Fruit fly (Drosophila melanogaster) whole organism, embryonic: Measurements from ENCODE around the gene CG10185.

ENCODE experiments used
- B-H2 ChIP-seq: fragments of 200-800 bp; sonication (Bioruptor generic); optimal IDR thresholded peaks from 2 replicates; lab custom pipeline; 2018; ENCODE audit warnings: missing biosample characterization, mild to moderate bottlenecking, missing genetic modification characterization
- Bdp1 ChIP-seq: fragments of 200-800 bp; sonication (Bioruptor generic); optimal IDR thresholded peaks from 3 replicates; lab custom pipeline; 2016; ENCODE audit warnings: missing biosample characterization, missing genetic modification characterization
- Blimp-1 ChIP-seq: fragments of 200-800 bp; sonication (Bioruptor generic); optimal IDR thresholded peaks from 3 replicates; lab custom pipeline; 2018; ENCODE audit warnings: missing biosample characterization, missing genetic modification characterization, mild to moderate bottlenecking, moderate library complexity, missing genetic modification reagents
- CG10543 ChIP-seq: fragments of 200-800 bp; sonication (Bioruptor generic); optimal IDR thresholded peaks from 3 replicates; lab custom pipeline; 2017; ENCODE audit warnings: missing biosample characterization, mild to moderate bottlenecking, missing genetic modification characterization, moderate library complexity
- CG11398 ChIP-seq: fragments of 200-800 bp; sonication (Bioruptor generic); optimal IDR thresholded peaks from 2 replicates; lab custom pipeline; 2016; ENCODE audit warnings: missing biosample characterization, missing genetic modification characterization
- CG11696 ChIP-seq: fragments of 200-800 bp; sonication (Bioruptor generic); IDR thresholded peaks from 2 replicates; pipeline ENCODE4 v1.3.6; 2022; ENCODE audit warnings: missing biosample characterization, missing genetic modification characterization
- CG1233 ChIP-seq: fragments of 200-800 bp; sonication (Bioruptor generic); optimal IDR thresholded peaks from 4 replicates; lab custom pipeline; 2018; ENCODE audit warnings: missing biosample characterization, mild to moderate bottlenecking, missing genetic modification characterization
- CG13123 ChIP-seq: fragments of 200-800 bp; sonication (Bioruptor generic); optimal IDR thresholded peaks from 2 replicates; lab custom pipeline; 2016; ENCODE audit warnings: missing biosample characterization, missing genetic modification characterization
- CG13296 ChIP-seq: fragments of 200-800 bp; sonication (Bioruptor generic); optimal IDR thresholded peaks from 3 replicates; lab custom pipeline; 2018; ENCODE audit warnings: missing biosample characterization, mild to moderate bottlenecking, missing genetic modification characterization
- CG15479 ChIP-seq: fragments of 200-800 bp; sonication (Bioruptor generic); optimal IDR thresholded peaks from 3 replicates; lab custom pipeline; 2019; ENCODE audit warnings: missing biosample characterization, mild to moderate bottlenecking, missing genetic modification characterization, moderate library complexity
- CG1603 ChIP-seq: fragments of 200-800 bp; sonication (Bioruptor generic); optimal IDR thresholded peaks from 2 replicates; lab custom pipeline; 2019; ENCODE audit warnings: missing biosample characterization, mild to moderate bottlenecking, missing genetic modification characterization, moderate library complexity
- CG18011 ChIP-seq: fragments of 200-800 bp; sonication (Bioruptor generic); optimal IDR thresholded peaks from 2 replicates; lab custom pipeline; 2017; ENCODE audit warnings: missing biosample characterization, missing genetic modification characterization, mild to moderate bottlenecking, moderate library complexity, missing genotype
- CG18764 ChIP-seq: fragments of 200-800 bp; sonication (Bioruptor generic); optimal IDR thresholded peaks from 3 replicates; lab custom pipeline; 2016; ENCODE audit warnings: missing biosample characterization, missing genetic modification characterization
- CG2120 ChIP-seq: fragments of 200-800 bp; sonication (Bioruptor generic); optimal IDR thresholded peaks from 3 replicates; lab custom pipeline; 2016; ENCODE audit warnings: missing biosample characterization, missing genetic modification characterization
- CG3065 ChIP-seq: fragments of 200-800 bp; sonication (Bioruptor generic); optimal IDR thresholded peaks from 2 replicates; lab custom pipeline; 2016; ENCODE audit warnings: missing biosample characterization, missing genetic modification characterization
- CG34422 ChIP-seq: fragments of 200-800 bp; sonication (Bioruptor generic); IDR thresholded peaks from 3 replicates; pipeline ENCODE4 v1.3.6; 2022; ENCODE audit warnings: missing biosample characterization, missing genetic modification characterization
- CG3838 ChIP-seq: fragments of 200-800 bp; sonication (Bioruptor generic); optimal IDR thresholded peaks from 3 replicates; lab custom pipeline; 2016; ENCODE audit warnings: missing biosample characterization, missing genetic modification characterization
- CG3847 ChIP-seq: fragments of 200-800 bp; sonication (Bioruptor generic); IDR thresholded peaks from 2 replicates; pipeline ENCODE4 v1.3.6; 2022; ENCODE audit warnings: missing biosample characterization, missing genetic modification characterization
- CG6254 ChIP-seq: fragments of 200-800 bp; sonication (Bioruptor generic); optimal IDR thresholded peaks from 3 replicates; lab custom pipeline; 2017; ENCODE audit warnings: mild to moderate bottlenecking, missing biosample characterization, missing genetic modification reagents, missing genetic modification characterization
- CG8281 ChIP-seq: fragments of 200-800 bp; sonication (Bioruptor generic); optimal IDR thresholded peaks from 2 replicates; lab custom pipeline; 2018; ENCODE audit warnings: missing biosample characterization, mild to moderate bottlenecking, missing genetic modification characterization, moderate library complexity
- CG9215 ChIP-seq: fragments of 200-800 bp; sonication (Bioruptor generic); IDR thresholded peaks from 2 replicates; pipeline ENCODE4 v1.3.6; 2022; ENCODE audit warnings: missing biosample characterization, missing genetic modification characterization
- Dad ChIP-seq: fragments of 200-800 bp; sonication (Bioruptor generic); optimal IDR thresholded peaks from 3 replicates; lab custom pipeline; 2016; ENCODE audit warnings: missing biosample characterization, missing genetic modification characterization
- Dref ChIP-seq: fragments of 200-800 bp; sonication (Bioruptor generic); IDR thresholded peaks from 2 replicates; pipeline ENCODE4 v1.3.6; 2022; ENCODE audit warnings: missing biosample characterization, missing genetic modification characterization
- E2f1 ChIP-seq: fragments of 200-800 bp; sonication (Bioruptor generic); IDR thresholded peaks from 2 replicates; pipeline ENCODE4 v1.3.6; 2022; ENCODE audit warnings: missing biosample characterization, missing genetic modification characterization
- Gsc ChIP-seq: fragments of 200-800 bp; sonication (Bioruptor generic); IDR thresholded peaks from 2 replicates; pipeline ENCODE4 v1.3.6; 2022; ENCODE audit warnings: missing biosample characterization, missing genetic modification characterization
- HLH54F ChIP-seq: fragments of 200-800 bp; sonication (Bioruptor generic); optimal IDR thresholded peaks from 3 replicates; lab custom pipeline; 2016; ENCODE audit warnings: missing biosample characterization, missing genetic modification characterization
- Lim3 ChIP-seq: fragments of 200-800 bp; sonication (Bioruptor generic); IDR thresholded peaks from 2 replicates; pipeline ENCODE4 v1.3.6; 2022; ENCODE audit warnings: missing biosample characterization, missing genetic modification characterization
- Mrtf ChIP-seq: fragments of 200-800 bp; sonication (Bioruptor generic); IDR thresholded peaks from 3 replicates; pipeline ENCODE4 v1.3.6; 2022; ENCODE audit warnings: missing biosample characterization, missing genetic modification characterization
- Pdp1 ChIP-seq, 2 experiments: fragments of 200-800 bp; sonication (Bioruptor generic); optimal IDR thresholded peaks; 3 replicates each; lab custom pipeline; 2016; ENCODE audit warnings: missing biosample characterization in 2 of 2, missing genetic modification characterization in 2 of 2, mild to moderate bottlenecking in 1 of 2, moderate library complexity in 1 of 2
- Usf ChIP-seq: fragments of 200-800 bp; sonication (Bioruptor generic); optimal IDR thresholded peaks from 2 replicates; lab custom pipeline; 2017; ENCODE audit warnings: missing genotype, missing biosample characterization, missing genetic modification characterization
- abd-A ChIP-seq: fragments of 200-800 bp; sonication (Bioruptor generic); optimal IDR thresholded peaks from 3 replicates; lab custom pipeline; 2019; ENCODE audit warnings: missing biosample characterization, mild to moderate bottlenecking, missing genetic modification characterization, moderate library complexity
- ato ChIP-seq: fragments of 200-800 bp; sonication (Bioruptor generic); IDR thresholded peaks from 2 replicates; pipeline ENCODE4 v1.3.6; 2022; ENCODE audit warnings: missing biosample characterization, missing genetic modification characterization; ENCODE audit not compliant: partially characterized antibody
- ci ChIP-seq: fragments of 200-800 bp; sonication (Bioruptor generic); IDR thresholded peaks from 3 replicates; pipeline ENCODE4 v1.3.6; 2022; ENCODE audit warnings: missing biosample characterization, missing genetic modification characterization
- dan ChIP-seq: fragments of 200-800 bp; sonication (Bioruptor generic); IDR thresholded peaks from 2 replicates; pipeline ENCODE4 v1.3.6; 2022; ENCODE audit warnings: missing biosample characterization, missing genetic modification characterization
- gce ChIP-seq: fragments of 200-800 bp; sonication (Bioruptor generic); IDR thresholded peaks from 3 replicates; pipeline ENCODE4 v1.3.6; 2022; ENCODE audit warnings: missing biosample characterization, missing genetic modification characterization
- gsb-n ChIP-seq: fragments of 200-800 bp; sonication (Bioruptor generic); optimal IDR thresholded peaks from 3 replicates; lab custom pipeline; 2018; ENCODE audit warnings: missing biosample characterization, mild to moderate bottlenecking, missing genetic modification characterization
- hbn ChIP-seq: fragments of 200-800 bp; sonication (Bioruptor generic); IDR thresholded peaks from 2 replicates; pipeline ENCODE4 v1.3.6; 2022; ENCODE audit warnings: missing biosample characterization, missing genetic modification characterization; ENCODE audit not compliant: partially characterized antibody
- klu ChIP-seq: fragments of 200-800 bp; sonication (Bioruptor generic); IDR thresholded peaks from 2 replicates; pipeline ENCODE4 v1.3.6; 2022; ENCODE audit warnings: missing biosample characterization, missing genetic modification characterization
- lola ChIP-seq, 3 experiments: fragments of >200 bp in 2 of 3; fragments of 200-800 bp in 1 of 3; sonication (Bioruptor generic) in 1 of 3; optimal IDR thresholded peaks; 2 replicates each; lab custom pipeline; 2017 to 2019; ENCODE audit warnings: missing biosample characterization in 3 of 3, missing genetic modification characterization in 3 of 3, mild to moderate bottlenecking in 1 of 3, moderate library complexity in 1 of 3
- maf-S ChIP-seq: fragments of 200-800 bp; sonication (Bioruptor generic); optimal IDR thresholded peaks from 2 replicates; lab custom pipeline; 2016; ENCODE audit warnings: missing biosample characterization, missing genetic modification characterization
- nmo ChIP-seq: fragments of 200-800 bp; sonication (Bioruptor generic); optimal IDR thresholded peaks from 2 replicates; lab custom pipeline; 2018; ENCODE audit warnings: missing biosample characterization, mild to moderate bottlenecking, missing genetic modification characterization, moderate library complexity
- org-1 ChIP-seq: fragments of 200-800 bp; sonication (Bioruptor generic); optimal IDR thresholded peaks from 2 replicates; lab custom pipeline; 2017; ENCODE audit warnings: missing biosample characterization, missing genetic modification characterization
- pan ChIP-seq, 4 experiments: fragments of >200 bp in 3 of 4; fragments of 200-800 bp in 1 of 4; sonication (Bioruptor generic) in 1 of 4; optimal IDR thresholded peaks in 3 of 4; IDR thresholded peaks in 1 of 4; 2 replicates each; pipeline versions ENCODE4 v1.3.6 to Lab custom; 2017 to 2022; ENCODE audit warnings: missing biosample characterization in 2 of 4, missing genetic modification characterization in 2 of 4, mixed read lengths in 1 of 4
- slou ChIP-seq: fragments of 200-800 bp; sonication (Bioruptor generic); optimal IDR thresholded peaks from 3 replicates; lab custom pipeline; 2016; ENCODE audit warnings: missing biosample characterization, missing genetic modification characterization
- slp2 ChIP-seq: fragments of 200-800 bp; sonication (Bioruptor generic); optimal IDR thresholded peaks from 2 replicates; lab custom pipeline; 2016; ENCODE audit warnings: missing biosample characterization, missing genetic modification characterization
- so ChIP-seq: fragments of 200-800 bp; sonication (Bioruptor generic); IDR thresholded peaks from 3 replicates; pipeline ENCODE4 v1.3.6; 2022; ENCODE audit warnings: missing biosample characterization, missing genetic modification characterization
- stc ChIP-seq: fragments of 200-800 bp; sonication (Bioruptor generic); IDR thresholded peaks from 2 replicates; pipeline ENCODE4 v1.3.6; 2022; ENCODE audit warnings: missing biosample characterization, missing genetic modification characterization
- stwl ChIP-seq: fragments of 200-800 bp; sonication (Bioruptor generic); optimal IDR thresholded peaks from 3 replicates; lab custom pipeline; 2018; ENCODE audit warnings: missing biosample characterization, mild to moderate bottlenecking, missing genetic modification characterization, moderate library complexity
- tio ChIP-seq: fragments of 200-800 bp; sonication (Bioruptor generic); optimal IDR thresholded peaks from 2 replicates; lab custom pipeline; 2017; ENCODE audit warnings: missing biosample characterization, missing genetic modification characterization, inconsistent platforms
- toy ChIP-seq: fragments of 200-800 bp; sonication (Bioruptor generic); IDR thresholded peaks from 2 replicates; pipeline ENCODE4 v1.3.6; 2022; ENCODE audit warnings: missing biosample characterization, missing genetic modification characterization
- wor ChIP-seq: fragments of 200-800 bp; sonication (Bioruptor generic); IDR thresholded peaks from 2 replicates; pipeline ENCODE4 v1.3.6; 2022; ENCODE audit warnings: missing biosample characterization, missing genetic modification characterization

CG10185 gene

dm6 chr3R:16049369-16049768 lies 18.0 kb downstream of the CG10185 start, which contains the start of the genes IKKbeta and CG5013 (continued):
- TF ChIP-seq dan (GFP tag; lab: Robert Waterston, UW) (no peak), Gsc (no peak), Usf (GFP tag; lab: Kevin White, UChicago) (no peak), Dref (peak; percentile 75), CG11398 (GFP tag; lab: Kevin White, UChicago) (peak; percentile 21), toy (GFP tag; lab: Robert Waterston, UW) (no peak), CG1603 (peak; percentile 73), Pdp1 (GFP tag; optimal IDR thresholded peaks at IDR 0.05; lab: Kevin White, UChicago) (peak; percentile 47 to 71), CG2120 (GFP tag; lab: Kevin White, UChicago) (peak; percentile 68), wor (GFP tag; lab: Robert Waterston, UW) (no peak), CG34422 (GFP tag; lab: Robert Waterston, UW) (0 out of 3 replicates have a peak, but pooled peaks have one; percentile 36), Dad (peak; percentile 44), maf-S (peak; percentile 15), CG3838 (GFP tag; lab: Kevin White, UChicago) (no peak), lola (GFP tag; optimal IDR thresholded peaks at IDR 0.05; lab: Kevin White, UChicago) (peak in 1 of 3 experiments; percentile 26), stc (GFP tag; lab: Robert Waterston, UW) (no peak), slou (GFP tag; lab: Kevin White, UChicago) (peak; percentile 38), B-H2 (GFP tag; lab: Kevin White, UChicago) (no peak), abd-A (tag; lab: Kevin White, UChicago) (no peak), CG13296 (GFP tag; lab: Kevin White, UChicago) (no peak), slp2 (GFP tag; lab: Kevin White, UChicago) (peak; percentile 7), Lim3 (GFP tag; lab: Robert Waterston, UW) (no peak), nmo (peak; percentile 83), klu (GFP tag; lab: Robert Waterston, UW) (peak; percentile 31; the same call in 1 of the 2 replicates), CG8281 (no peak), CG10543 (GFP tag; lab: Kevin White, UChicago) (peak; percentile 31), CG15479 (GFP tag; lab: Kevin White, UChicago) (no peak), Bdp1 (GFP tag; lab: Kevin White, UChicago) (peak; percentile 7), CG1233 (GFP tag; lab: Kevin White, UChicago) (peak; percentile 10), CG6254 (GFP tag; lab: Kevin White, UChicago) (no peak), tio (GFP tag; lab: Kevin White, UChicago) (no peak), ci (GFP tag; lab: Robert Waterston, UW) (0 out of 3 replicates have a peak, but pooled peaks have one; percentile 49), Mrtf (no peak), CG9215 (GFP tag; lab: Robert Waterston, UW) (peak; percentile 58), so (GFP tag; lab: Robert Waterston, UW) (no peak), E2f1 (GFP tag; lab: Robert Waterston, UW) (no peak), CG18011 (GFP tag; lab: Kevin White, UChicago) (no peak), hbn (GFP tag; lab: Robert Waterston, UW) (peak; percentile 79), CG13123 (no peak), HLH54F (peak; percentile 60), gce (no peak), ato (GFP tag; lab: Robert Waterston, UW) (peak; percentile 48; the same call in 1 of the 2 replicates), CG11696 (GFP tag; lab: Robert Waterston, UW) (no peak), gsb-n (tag; lab: Kevin White, UChicago) (no peak), CG3065 (GFP tag; lab: Kevin White, UChicago) (peak; percentile 4), org-1 (GFP tag; lab: Kevin White, UChicago) (no peak), CG3847 (GFP tag; lab: Robert Waterston, UW) (peak; percentile 45; the same call in 1 of the 2 replicates), CG18764 (GFP tag; lab: Kevin White, UChicago) (peak; percentile 60), pan (optimal IDR thresholded peaks at IDR 0.05; lab: Kevin White, UChicago) (no peak), pan (GFP tag; optimal IDR thresholded peaks at IDR 0.05 in 1 of 2, IDR thresholded peaks at IDR 0.05 in 1 of 2) (no peak), stwl (tag; lab: Kevin White, UChicago) (peak; percentile 78), Blimp-1 (GFP tag; lab: Kevin White, UChicago) (no peak)
